Worm (Caenorhabditis elegans): ENCODE data around the gene W04G3.7.

DNA sequence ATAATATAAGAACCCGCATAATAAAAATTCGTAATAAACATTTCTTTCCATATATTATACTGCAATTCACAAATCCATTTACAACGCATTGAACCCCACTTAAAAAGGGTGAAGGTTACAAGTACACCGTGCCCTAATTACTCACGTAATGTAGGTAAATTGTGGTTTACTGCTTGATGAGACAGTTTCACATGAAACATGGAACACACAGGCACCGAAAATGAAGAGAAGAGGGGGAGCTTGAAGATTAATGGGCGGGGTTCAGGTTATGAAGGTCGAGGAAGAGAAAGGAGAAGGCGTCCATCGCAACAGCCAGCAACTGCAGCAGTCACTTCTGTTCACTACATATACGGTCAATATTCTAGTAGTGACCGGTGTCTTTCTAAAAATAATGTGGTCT is 25.3 kb downstream of the W04G3.7 start, which contains the start of gene lpr-6:
- no peak for TF ChIP-seq pag-3 (tag; optimal IDR thresholded peaks at IDR 0.05; ENCODE audit: borderline replicate concordance)
- TF ChIP-seq ceh-48 (tag; optimal IDR thresholded peaks at IDR 0.05), result no peak
- no peak for TF ChIP-seq Y22D7AL.16 (tag; optimal IDR thresholded peaks at IDR 0.05)
- no peak for TF ChIP-seq madf-2 (tag; optimal IDR thresholded peaks at IDR 0.05)
- no peak for TF ChIP-seq syd-9 (tag; optimal IDR thresholded peaks at IDR 0.05)
- TF ChIP-seq sox-2 (GFP tag; IDR thresholded peaks at IDR 0.05), result no peak

Data from whole organism, late embryonic.